Worm (Caenorhabditis elegans): Measurements from ENCODE around the gene srg-48.

ce11 chrIV:7049672-7050206, 22.5 kb upstream of the srg-48 start, which contains the start of gene nhr-105:
- no peak for TF ChIP-seq unc-62 (GFP tag; optimal IDR thresholded peaks at IDR 0.05)
- TF ChIP-seq zag-1 (tag; optimal IDR thresholded peaks at IDR 0.05): no peak
- TF ChIP-seq fos-1 (tag; optimal IDR thresholded peaks at IDR 0.05): peak; percentile 82
- peak; percentile 45 for TF ChIP-seq ztf-4 (tag; optimal IDR thresholded peaks at IDR 0.05)
- TF ChIP-seq lin-35 (GFP tag; optimal IDR thresholded peaks at IDR 0.05): peak in 1 of 2 experiments; percentile 76
- TF ChIP-seq egl-27 (tag; optimal IDR thresholded peaks at IDR 0.05): no peak
- no peak for TF ChIP-seq hlh-4 (tag; optimal IDR thresholded peaks at IDR 0.05)
